Fruit fly (Drosophila melanogaster): Measurements from ENCODE around the gene CG15425.

The CG15425 gene

DNA sequence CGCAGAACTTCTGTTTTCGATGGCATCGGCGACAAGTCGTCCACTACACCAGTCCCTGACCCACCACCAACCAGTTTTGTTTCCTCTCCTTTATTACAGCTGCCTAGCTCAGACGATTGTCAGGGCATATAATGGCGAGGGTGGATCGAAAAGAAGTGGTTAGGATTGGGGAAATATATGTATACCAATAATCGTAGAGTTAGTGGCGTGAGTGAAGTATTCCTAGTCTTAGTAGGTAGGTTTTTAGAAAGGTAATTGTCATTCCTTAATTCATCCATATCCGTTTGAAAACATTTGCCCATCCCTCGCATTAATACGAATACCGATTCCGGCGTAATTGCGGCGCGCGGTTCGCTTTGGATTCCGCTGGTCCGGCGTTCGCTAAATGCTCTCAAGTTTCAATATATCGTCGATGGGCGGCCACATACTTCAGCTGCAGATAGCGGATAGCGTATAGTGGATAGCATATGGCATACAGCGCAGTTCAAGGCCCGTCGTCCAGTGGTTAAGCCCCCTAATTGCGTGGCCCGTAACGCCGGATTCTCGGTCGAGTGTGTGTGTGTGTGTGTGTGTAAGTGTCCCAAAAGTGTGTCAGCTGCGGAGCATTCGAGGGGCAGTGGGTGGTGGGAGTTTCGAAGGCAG lies 4.4 kb upstream of the CG15425 start:
- TF ChIP-seq Crg-1 (GFP tag; optimal IDR thresholded peaks at IDR 0.05): no peak
- no peak for TF ChIP-seq ovo (GFP tag; optimal IDR thresholded peaks at IDR 0.05)
- TF ChIP-seq kay (GFP tag; ENCODE audit: borderline replicate concordance): no peak
- no peak for TF ChIP-seq cnc (optimal IDR thresholded peaks at IDR 0.05)
- no peak for TF ChIP-seq CG7101 (tag; optimal IDR thresholded peaks at IDR 0.05)
- no peak for TF ChIP-seq tj (GFP tag; optimal IDR thresholded peaks at IDR 0.05)
- no peak for TF ChIP-seq CG7045 (GFP tag; optimal IDR thresholded peaks at IDR 0.05)
- no peak for TF ChIP-seq CG5204 (GFP tag; optimal IDR thresholded peaks at IDR 0.05)
- TF ChIP-seq CG1620 (GFP tag; optimal IDR thresholded peaks at IDR 0.05): no peak
- TF ChIP-seq toe (GFP tag; optimal IDR thresholded peaks at IDR 0.05): no peak
- no peak for TF ChIP-seq CG11617 (GFP tag; optimal IDR thresholded peaks at IDR 0.05)
- no peak for TF ChIP-seq cic (GFP tag; optimal IDR thresholded peaks at IDR 0.05)
- no peak for TF ChIP-seq bab1 (GFP tag; optimal IDR thresholded peaks at IDR 0.05)
- TF ChIP-seq Clk (GFP tag; optimal IDR thresholded peaks at IDR 0.05): no peak
- no peak for TF ChIP-seq CG14711 (tag; optimal IDR thresholded peaks at IDR 0.05)

- TF ChIP-seq cnc (optimal IDR thresholded peaks at IDR 0.05) (no peak), pad (GFP tag; optimal IDR thresholded peaks at IDR 0.05) (no peak), Mnt (GFP tag; optimal IDR thresholded peaks at IDR 0.05) (no peak), CG1620 (GFP tag; optimal IDR thresholded peaks at IDR 0.05) (no peak), CG12768 (GFP tag; optimal IDR thresholded peaks at IDR 0.05) (no peak)
These were observed 2.4 kb upstream of the CG15425 start for dm6 chr2L:4254945-4255344.

- TF ChIP-seq bab1 (GFP tag; optimal IDR thresholded peaks at IDR 0.05) (no peak), Mnt (GFP tag; optimal IDR thresholded peaks at IDR 0.05) (no peak), Hr96 (GFP tag; optimal IDR thresholded peaks at IDR 0.05) (no peak), toe (GFP tag; optimal IDR thresholded peaks at IDR 0.05) (no peak), Crg-1 (GFP tag; optimal IDR thresholded peaks at IDR 0.05) (no peak), CG7045 (GFP tag; optimal IDR thresholded peaks at IDR 0.05) (no peak), CG7101 (tag; optimal IDR thresholded peaks at IDR 0.05) (no peak), CG14711 (tag; optimal IDR thresholded peaks at IDR 0.05) (no peak), CG5204 (GFP tag; optimal IDR thresholded peaks at IDR 0.05) (no peak), Clk (GFP tag; optimal IDR thresholded peaks at IDR 0.05) (no peak), CG11617 (GFP tag; optimal IDR thresholded peaks at IDR 0.05) (no peak), pad (GFP tag; optimal IDR thresholded peaks at IDR 0.05) (no peak), CG1620 (GFP tag; optimal IDR thresholded peaks at IDR 0.05) (no peak)
These were observed 23.9 kb downstream of the CG15425 start, which contains the start of gene Art2 for dm6 chr2L:4281224-4281623. Gene Art2, minus strand, starts transcription at chr2L:4281324.

DNA sequence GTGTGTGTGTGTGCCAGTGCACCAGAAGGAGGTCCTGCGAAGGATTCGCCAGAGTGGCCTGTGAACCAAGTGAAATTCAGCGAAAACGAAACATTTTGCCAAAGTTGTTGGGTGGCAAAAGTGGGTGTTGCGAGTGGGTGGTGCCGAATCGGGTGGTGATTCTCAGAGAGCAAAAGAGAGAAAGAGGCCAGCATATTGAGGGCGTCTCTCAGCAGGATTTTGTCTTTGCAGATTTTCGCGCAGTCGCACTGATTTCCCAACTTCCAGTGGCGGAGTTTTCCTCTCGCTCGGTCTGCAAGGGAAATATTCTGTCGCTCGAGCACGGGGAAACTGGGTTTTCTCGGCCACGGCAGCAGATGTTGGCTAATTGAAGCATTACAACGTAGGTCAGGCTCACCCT lies 24.4 kb downstream of the CG15425 start:
- no peak for TF ChIP-seq Hr96 (GFP tag; optimal IDR thresholded peaks at IDR 0.05)
- no peak for TF ChIP-seq toe (GFP tag; optimal IDR thresholded peaks at IDR 0.05)
- TF ChIP-seq Clk (GFP tag; optimal IDR thresholded peaks at IDR 0.05): no peak
- TF ChIP-seq tj (GFP tag; optimal IDR thresholded peaks at IDR 0.05): no peak
- no peak for TF ChIP-seq cic (GFP tag; optimal IDR thresholded peaks at IDR 0.05)
- no peak for TF ChIP-seq ovo (GFP tag; optimal IDR thresholded peaks at IDR 0.05)
- TF ChIP-seq CG1620 (GFP tag; optimal IDR thresholded peaks at IDR 0.05): no peak
- TF ChIP-seq CG11617 (GFP tag; optimal IDR thresholded peaks at IDR 0.05): no peak
- TF ChIP-seq CG7101 (tag; optimal IDR thresholded peaks at IDR 0.05): no peak
- TF ChIP-seq CG33017 (tag; optimal IDR thresholded peaks at IDR 0.05): no peak
- no peak for TF ChIP-seq pad (GFP tag; optimal IDR thresholded peaks at IDR 0.05)
- no peak for TF ChIP-seq kay (GFP tag; ENCODE audit: borderline replicate concordance)
- TF ChIP-seq bab1 (GFP tag; optimal IDR thresholded peaks at IDR 0.05): no peak
- TF ChIP-seq cnc (optimal IDR thresholded peaks at IDR 0.05): no peak
- TF ChIP-seq CG5204 (GFP tag; optimal IDR thresholded peaks at IDR 0.05): no peak
- no peak for TF ChIP-seq Mnt (GFP tag; optimal IDR thresholded peaks at IDR 0.05)

DNA sequence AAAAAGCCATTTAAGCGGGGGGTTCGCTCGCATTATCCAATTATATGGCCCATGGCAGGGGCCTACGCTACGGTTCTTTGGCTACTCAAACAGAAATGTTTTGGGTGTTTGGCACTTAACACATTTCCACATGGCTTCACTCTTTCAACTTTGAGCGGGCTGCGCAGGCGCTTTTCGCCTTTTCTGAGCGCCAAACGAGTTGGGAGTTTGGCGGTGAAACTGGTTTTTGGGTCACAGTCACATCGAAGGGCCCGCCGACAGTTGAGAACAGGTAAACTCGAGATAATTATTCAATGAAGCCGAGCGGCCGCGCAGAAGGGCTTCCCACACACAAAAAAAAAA lies 24.9 kb downstream of the CG15425 start:
- TF ChIP-seq CG11617 (GFP tag; optimal IDR thresholded peaks at IDR 0.05) (no peak), cnc (optimal IDR thresholded peaks at IDR 0.05) (no peak), tj (GFP tag; optimal IDR thresholded peaks at IDR 0.05) (no peak), bab1 (GFP tag; optimal IDR thresholded peaks at IDR 0.05) (no peak), CG14711 (tag; optimal IDR thresholded peaks at IDR 0.05) (no peak), Crg-1 (GFP tag; optimal IDR thresholded peaks at IDR 0.05) (no peak), cic (GFP tag; optimal IDR thresholded peaks at IDR 0.05) (no peak), toe (GFP tag; optimal IDR thresholded peaks at IDR 0.05) (no peak), Clk (GFP tag; optimal IDR thresholded peaks at IDR 0.05) (no peak), CG7101 (tag; optimal IDR thresholded peaks at IDR 0.05) (no peak), pad (GFP tag; optimal IDR thresholded peaks at IDR 0.05) (no peak)

DNA sequence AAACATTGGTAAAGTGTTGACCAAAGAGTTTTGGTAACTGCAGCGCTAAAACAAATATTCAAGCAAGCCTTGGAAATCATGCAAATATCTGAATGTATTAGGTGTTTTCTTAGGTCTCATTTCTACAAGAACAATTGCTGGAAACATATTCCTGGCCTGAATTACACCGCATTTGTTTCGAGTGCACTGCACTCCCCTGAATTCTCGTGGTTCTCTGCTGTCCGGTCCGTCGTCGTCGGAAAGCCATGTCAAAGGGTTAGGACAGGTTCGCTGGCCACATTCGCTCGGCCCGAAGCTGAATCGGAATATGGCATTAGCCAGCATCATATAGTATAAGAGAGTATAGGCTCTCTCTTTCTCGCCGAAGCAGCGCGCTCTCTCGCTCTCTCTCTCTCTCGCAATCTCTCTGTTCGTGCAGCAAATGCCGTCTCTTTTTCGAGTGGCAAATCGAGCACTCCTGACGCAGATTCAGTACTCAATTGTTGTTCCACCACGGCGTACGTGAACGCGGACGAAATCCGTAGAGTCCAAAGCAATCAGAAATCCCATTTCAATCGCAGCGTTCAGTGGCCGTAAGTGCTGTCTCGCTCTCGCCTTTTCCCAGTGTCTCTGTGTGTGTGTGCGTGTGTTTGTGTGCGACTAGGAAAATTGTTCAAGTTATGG lies 25.4 kb downstream of the CG15425 start, which contains the start of gene tutl:
TSS of gene tutl (plus strand) at position 468 of the 663 bp plus-strand sequence.
- TF ChIP-seq cnc (optimal IDR thresholded peaks at IDR 0.05) (no peak), CG11617 (GFP tag; optimal IDR thresholded peaks at IDR 0.05) (no peak), Hr96 (GFP tag; optimal IDR thresholded peaks at IDR 0.05) (no peak), CG12768 (GFP tag; optimal IDR thresholded peaks at IDR 0.05) (no peak), tj (GFP tag; optimal IDR thresholded peaks at IDR 0.05) (no peak), kay (GFP tag; ENCODE audit: borderline replicate concordance) (no peak), CG14711 (tag; optimal IDR thresholded peaks at IDR 0.05) (no peak), CG7101 (tag; optimal IDR thresholded peaks at IDR 0.05) (no peak)
